Worm (Caenorhabditis elegans) whole organism, L2 larva: ENCODE measurements around the gene atf-7.
A peak's percentile ranks its signal among the peaks of the same experiment; 100 is the strongest.

Experiments used
- aly-2 ChIP-seq: fragments of 150-350 bp; optimal IDR thresholded peaks from 2 replicates; lab custom pipeline; 2014; ENCODE audit warnings: missing biosample characterization, missing genetic modification characterization
- blmp-1 ChIP-seq: sonication (generic microtip); optimal IDR thresholded peaks from 2 replicates; lab custom pipeline; 2017; ENCODE audit warnings: missing genetic modification characterization, mild to moderate bottlenecking, missing compliant biosample characterization, antibody characterized with exemption, moderate library complexity; ENCODE audit not compliant: insufficient read depth
- fos-1 ChIP-seq: fragments of 150-350 bp; optimal IDR thresholded peaks from 2 replicates; lab custom pipeline; 2014; ENCODE audit warnings: missing biosample characterization, missing genetic modification characterization
- lin-13 ChIP-seq: fragments of 150-350 bp; optimal IDR thresholded peaks from 2 replicates; lab custom pipeline; 2014; ENCODE audit warnings: missing biosample characterization, missing genetic modification reagents, missing genetic modification characterization
- lsy-2 ChIP-seq, 2 experiments: fragments of 150-350 bp in 1 of 2; sonication (generic microtip) in 1 of 2; optimal IDR thresholded peaks; 2 replicates each; lab custom pipeline; 2014 to 2017; ENCODE audit warnings: missing biosample characterization in 2 of 2, missing genetic modification characterization in 2 of 2
- mdl-1 ChIP-seq, 2 experiments: fragments of 150-350 bp in 1 of 2; sonication (generic microtip) in 1 of 2; optimal IDR thresholded peaks; 2 replicates each; lab custom pipeline; 2017; ENCODE audit warnings: missing biosample characterization in 2 of 2, missing genetic modification characterization in 2 of 2
- nhr-11 ChIP-seq: fragments of 150-350 bp; optimal IDR thresholded peaks from 2 replicates; lab custom pipeline; 2014; ENCODE audit warnings: missing biosample characterization, missing genetic modification characterization
- skn-1 ChIP-seq: sonication (generic microtip); optimal IDR thresholded peaks from 2 replicates; lab custom pipeline; 2017; ENCODE audit warnings: missing biosample characterization, missing genetic modification characterization
- sma-9 ChIP-seq, 2 experiments: fragments of 150-350 bp in 1 of 2; sonication (generic microtip) in 1 of 2; optimal IDR thresholded peaks; 2 replicates each; lab custom pipeline; 2014 to 2016; ENCODE audit warnings: missing genetic modification characterization in 2 of 2, mild to moderate bottlenecking in 1 of 2, missing biosample characterization in 1 of 2, missing compliant biosample characterization in 1 of 2, missing genetic modification reagents in 1 of 2, moderate library complexity in 1 of 2
- snpc-4 ChIP-seq: fragments of 150-350 bp; optimal IDR thresholded peaks from 2 replicates; lab custom pipeline; 2014; ENCODE audit warnings: missing biosample characterization, missing genetic modification characterization
- ztf-11 ChIP-seq: sonication (generic microtip); optimal IDR thresholded peaks from 2 replicates; lab custom pipeline; 2017; ENCODE audit warnings: missing biosample characterization, missing genetic modification characterization

DNA sequence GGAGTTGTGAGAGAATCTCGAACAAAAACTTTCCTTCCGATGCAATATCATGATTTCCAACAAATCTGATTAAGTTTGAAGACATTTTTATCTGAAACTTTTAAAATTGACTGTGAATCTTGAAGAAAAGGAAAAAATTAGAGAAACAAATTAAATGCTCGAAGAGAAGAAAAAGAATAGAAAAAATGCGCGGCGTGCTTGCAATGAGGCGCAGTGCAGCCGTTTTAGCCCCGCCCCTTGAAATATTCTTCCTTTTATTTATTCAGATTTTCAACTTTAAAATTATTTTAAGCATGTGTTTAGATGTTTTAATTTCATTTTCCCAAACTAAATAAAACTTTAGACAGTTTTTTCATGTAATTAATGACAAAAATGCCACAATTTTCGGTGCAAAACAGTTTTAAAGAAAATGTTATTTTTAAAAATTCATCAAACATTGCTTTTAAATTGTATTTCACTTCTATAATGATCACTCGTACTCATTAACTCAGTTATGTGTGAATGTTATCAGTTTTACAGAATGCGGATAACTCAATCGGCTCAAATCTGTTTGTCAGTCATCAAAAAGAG, 43.6 kb upstream of the atf-7 start, which contains the start of the genes mrps-34 and cisd-3.1:
- TF ChIP-seq sma-9 (GFP tag; optimal IDR thresholded peaks at IDR 0.05; lab: Kevin White, UChicago) (no peak), sma-9 (tag; optimal IDR thresholded peaks at IDR 0.05; lab: Kevin White, UChicago) (no peak), skn-1 (tag; lab: Kevin White, UChicago) (no peak), lin-13 (GFP tag; lab: Kevin White, UChicago) (no peak), mdl-1 (tag; optimal IDR thresholded peaks at IDR 0.05; lab: Kevin White, UChicago) (no peak), lsy-2 (tag; optimal IDR thresholded peaks at IDR 0.05; lab: Kevin White, UChicago) (peak in 1 of 2 experiments; percentile 18), snpc-4 (tag; lab: Kevin White, UChicago) (no peak), blmp-1 (tag; lab: Kevin White, UChicago) (no peak), nhr-11 (tag; lab: Kevin White, UChicago) (no peak), ztf-11 (tag; lab: Kevin White, UChicago) (no peak), fos-1 (tag; lab: Kevin White, UChicago) (no peak), aly-2 (tag; lab: Kevin White, UChicago) (no peak)
